Worm (Caenorhabditis elegans) whole organism, late embryonic: ENCODE measurements around the gene F08D12.15.

Source experiments
- C38D4.7 ChIP-seq: fragments of 200-800 bp; sonication (Bioruptor generic); optimal IDR thresholded peaks from 2 replicates; lab custom pipeline; 2018; ENCODE audit warnings: mild to moderate bottlenecking, missing genetic modification characterization, moderate library complexity, missing compliant biosample characterization
- F13H6.1 ChIP-seq: sonication (generic microtip); optimal IDR thresholded peaks from 2 replicates; lab custom pipeline; 2016; ENCODE audit warnings: missing genetic modification characterization, missing compliant biosample characterization
- K02D7.2 ChIP-seq: sonication (generic microtip); optimal IDR thresholded peaks from 2 replicates; lab custom pipeline; 2017; ENCODE audit warnings: mild to moderate bottlenecking, missing genetic modification characterization, missing compliant biosample characterization
- K09A11.1 ChIP-seq: sonication (generic microtip); optimal IDR thresholded peaks from 2 replicates; lab custom pipeline; 2017; ENCODE audit warnings: antibody characterized with exemption, mild to moderate bottlenecking, missing genetic modification characterization, missing compliant biosample characterization; ENCODE audit not compliant: insufficient read depth
- T23F11.4 ChIP-seq: fragments of 200-800 bp; sonication (Bioruptor generic); optimal IDR thresholded peaks from 2 replicates; lab custom pipeline; 2018; ENCODE audit warnings: mild to moderate bottlenecking, missing genetic modification characterization, missing compliant biosample characterization
- ama-1 ChIP-seq: fragments of 150-350 bp; optimal IDR thresholded peaks from 2 replicates; lab custom pipeline; 2014
- ceh-14 ChIP-seq: sonication (generic microtip); optimal IDR thresholded peaks from 2 replicates; lab custom pipeline; 2016; ENCODE audit warnings: missing genotype, missing genetic modification characterization, missing compliant biosample characterization
- ceh-2 ChIP-seq: sonication (generic microtip); optimal IDR thresholded peaks from 2 replicates; lab custom pipeline; 2016; ENCODE audit warnings: missing genotype, missing genetic modification characterization, missing compliant biosample characterization
- ceh-22 ChIP-seq: sonication (generic microtip); optimal IDR thresholded peaks from 2 replicates; lab custom pipeline; 2017; ENCODE audit warnings: missing biosample characterization, missing genetic modification characterization
- ceh-31 ChIP-seq: sonication (generic microtip); optimal IDR thresholded peaks from 2 replicates; lab custom pipeline; 2016; ENCODE audit warnings: missing genetic modification characterization, missing compliant biosample characterization
- ceh-45 ChIP-seq: fragments of 200-800 bp; sonication (Bioruptor generic); IDR thresholded peaks from 2 replicates; pipeline ENCODE4 v1.3.6; 2022; ENCODE audit warnings: missing genetic modification reagents, missing genetic modification characterization, missing compliant biosample characterization
- ceh-48 ChIP-seq: sonication (generic microtip); optimal IDR thresholded peaks from 2 replicates; lab custom pipeline; 2016; ENCODE audit warnings: missing genetic modification characterization, inconsistent platforms, missing compliant biosample characterization
- ceh-9 ChIP-seq: sonication (generic microtip); optimal IDR thresholded peaks from 2 replicates; lab custom pipeline; 2016; ENCODE audit warnings: mild to moderate bottlenecking, missing genetic modification characterization, inconsistent platforms, missing compliant biosample characterization
- che-1 ChIP-seq: sonication (generic microtip); optimal IDR thresholded peaks from 2 replicates; lab custom pipeline; 2016; ENCODE audit warnings: mild to moderate bottlenecking, missing genetic modification characterization, missing compliant biosample characterization
- dmd-4 ChIP-seq: sonication (generic microtip); optimal IDR thresholded peaks from 2 replicates; lab custom pipeline; 2016; ENCODE audit warnings: borderline replicate concordance, missing genetic modification characterization, missing compliant biosample characterization
- elt-4 ChIP-seq: sonication (generic microtip); optimal IDR thresholded peaks from 2 replicates; lab custom pipeline; 2016; ENCODE audit warnings: missing genetic modification characterization, missing compliant biosample characterization
- ets-4 ChIP-seq: sonication (generic microtip); optimal IDR thresholded peaks from 2 replicates; lab custom pipeline; 2016; ENCODE audit warnings: missing genetic modification characterization, missing compliant biosample characterization
- eyg-1 ChIP-seq: sonication (generic microtip); optimal IDR thresholded peaks from 2 replicates; lab custom pipeline; 2016; ENCODE audit warnings: missing genotype, missing genetic modification characterization, missing compliant biosample characterization
- fax-1 ChIP-seq: sonication (generic microtip); optimal IDR thresholded peaks from 2 replicates; lab custom pipeline; 2016; ENCODE audit warnings: missing genotype, missing genetic modification characterization, missing compliant biosample characterization
- fkh-6 ChIP-seq: sonication (generic microtip); optimal IDR thresholded peaks from 2 replicates; lab custom pipeline; 2016; ENCODE audit warnings: missing genetic modification characterization, missing compliant biosample characterization
- gmeb-2 ChIP-seq: sonication (generic microtip); optimal IDR thresholded peaks from 2 replicates; lab custom pipeline; 2016; ENCODE audit warnings: missing genetic modification characterization, inconsistent platforms, missing compliant biosample characterization
- hlh-13 ChIP-seq: fragments of 200-800 bp; sonication (Bioruptor generic); optimal IDR thresholded peaks from 2 replicates; lab custom pipeline; 2018; ENCODE audit warnings: mild to moderate bottlenecking, missing genetic modification characterization, missing compliant biosample characterization
- hlh-30 ChIP-seq: sonication (generic microtip); optimal IDR thresholded peaks from 2 replicates; lab custom pipeline; 2017; ENCODE audit warnings: antibody characterized with exemption, missing genetic modification characterization, missing compliant biosample characterization; ENCODE audit not compliant: insufficient read depth
- hlh-6 ChIP-seq: sonication (generic microtip); optimal IDR thresholded peaks from 2 replicates; lab custom pipeline; 2016; ENCODE audit warnings: missing genotype, missing genetic modification characterization, missing compliant biosample characterization
- mec-3 ChIP-seq: sonication (generic microtip); optimal IDR thresholded peaks from 2 replicates; lab custom pipeline; 2016; ENCODE audit warnings: borderline replicate concordance, missing genetic modification characterization, missing compliant biosample characterization
- nhr-11 ChIP-seq: fragments of 150-350 bp; optimal IDR thresholded peaks from 2 replicates; lab custom pipeline; 2014; ENCODE audit warnings: missing biosample characterization, missing genetic modification characterization
- nhr-232 ChIP-seq: sonication (generic microtip); optimal IDR thresholded peaks from 2 replicates; lab custom pipeline; 2016; ENCODE audit warnings: missing genetic modification characterization, missing compliant biosample characterization
- odd-2 ChIP-seq: sonication (generic microtip); optimal IDR thresholded peaks from 2 replicates; lab custom pipeline; 2017; ENCODE audit warnings: antibody characterized with exemption, mild to moderate bottlenecking, missing genetic modification characterization, missing compliant biosample characterization
- pag-3 ChIP-seq: sonication (generic microtip); optimal IDR thresholded peaks from 2 replicates; lab custom pipeline; 2016; ENCODE audit warnings: missing compliant biosample characterization, missing genetic modification characterization, borderline replicate concordance
- pat-9 ChIP-seq: fragments of 200-800 bp; sonication (Bioruptor generic); optimal IDR thresholded peaks from 2 replicates; lab custom pipeline; 2018; ENCODE audit warnings: mild to moderate bottlenecking, missing genetic modification characterization, moderate library complexity, missing compliant biosample characterization
- pha-4 ChIP-seq: fragments of 150-350 bp; optimal IDR thresholded peaks from 2 replicates; lab custom pipeline; 2018; ENCODE audit warnings: missing biosample characterization, missing genetic modification reagents, missing genetic modification characterization
- pqm-1 ChIP-seq: sonication (generic microtip); optimal IDR thresholded peaks from 2 replicates; lab custom pipeline; 2016; ENCODE audit warnings: missing genetic modification characterization, missing compliant biosample characterization
- ref-2 ChIP-seq: sonication (generic microtip); optimal IDR thresholded peaks from 2 replicates; lab custom pipeline; 2016; ENCODE audit warnings: missing genetic modification characterization, missing compliant biosample characterization
- sox-4 ChIP-seq: sonication (generic microtip); optimal IDR thresholded peaks from 2 replicates; lab custom pipeline; 2017; ENCODE audit warnings: mild to moderate bottlenecking, missing genetic modification characterization, inconsistent platforms, missing compliant biosample characterization
- tbx-2 ChIP-seq: sonication (generic microtip); optimal IDR thresholded peaks from 2 replicates; lab custom pipeline; 2016; ENCODE audit warnings: missing genetic modification characterization, missing compliant biosample characterization
- tbx-7 ChIP-seq: sonication (generic microtip); optimal IDR thresholded peaks from 2 replicates; lab custom pipeline; 2016; ENCODE audit warnings: missing genotype, missing genetic modification characterization, missing compliant biosample characterization
- unc-3 ChIP-seq, 2 experiments: fragments of 200-800 bp in 1 of 2; sonication (Bioruptor generic) in 1 of 2; sonication (generic microtip) in 1 of 2; conservative IDR thresholded peaks in 1 of 2; optimal IDR thresholded peaks in 1 of 2; 2 replicates each; pipeline versions ENCODE4 v1.3.6 to Lab custom; 2016 to 2022; ENCODE audit warnings: missing compliant biosample characterization in 2 of 2, missing genetic modification characterization in 2 of 2, missing genetic modification reagents in 1 of 2
- unc-42 ChIP-seq: sonication (generic microtip); optimal IDR thresholded peaks from 2 replicates; lab custom pipeline; 2016; ENCODE audit warnings: missing genotype, missing genetic modification characterization, missing compliant biosample characterization
- unc-55 ChIP-seq: sonication (generic microtip); optimal IDR thresholded peaks from 2 replicates; lab custom pipeline; 2017; ENCODE audit warnings: missing biosample characterization, missing genetic modification reagents, missing genetic modification characterization
- unc-86 ChIP-seq: sonication (generic microtip); optimal IDR thresholded peaks from 2 replicates; lab custom pipeline; 2016; ENCODE audit warnings: missing genetic modification characterization, missing compliant biosample characterization
- zip-5 ChIP-seq: sonication (generic microtip); optimal IDR thresholded peaks from 2 replicates; lab custom pipeline; 2016; ENCODE audit warnings: missing genetic modification characterization, missing compliant biosample characterization
- ztf-16 ChIP-seq: sonication (generic microtip); optimal IDR thresholded peaks from 2 replicates; lab custom pipeline; 2017; ENCODE audit warnings: missing genetic modification characterization, missing compliant biosample characterization

Gene F08D12.15

ce11 chrII:2736938-2737337 lies 29.5 kb upstream of the F08D12.15 start:
- TF ChIP-seq unc-86 (tag; lab: Kevin White, UChicago) (no peak), unc-55 (no peak), gmeb-2 (no peak), odd-2 (tag; lab: Kevin White, UChicago) (no peak), ceh-31 (tag; lab: Kevin White, UChicago) (no peak), ceh-2 (no peak), ceh-48 (tag; lab: Kevin White, UChicago) (no peak), ref-2 (tag; lab: Kevin White, UChicago) (peak; percentile 4), tbx-7 (no peak), nhr-11 (tag; lab: Kevin White, UChicago) (no peak), ceh-22 (tag; lab: Kevin White, UChicago) (no peak), che-1 (tag; lab: Kevin White, UChicago) (no peak), hlh-13 (GFP tag; lab: Kevin White, UChicago) (no peak), fkh-6 (tag; lab: Kevin White, UChicago) (no peak), ama-1 (lab: Kevin White, UChicago) (no peak), K02D7.2 (tag; lab: Kevin White, UChicago) (no peak), hlh-6 (tag; lab: Kevin White, UChicago) (peak; percentile 37), zip-5 (tag; lab: Kevin White, UChicago) (no peak), dmd-4 (peak; percentile 9), T23F11.4 (GFP tag; lab: Kevin White, UChicago) (no peak)

ce11 chrII:2739619-2740018 lies 26.8 kb upstream of the F08D12.15 start, which contains the start of gene T05A8.6:
TSS of gene T05A8.6 (minus strand) at chrII:2739719.
- TF ChIP-seq T23F11.4 (GFP tag; lab: Kevin White, UChicago) (no peak), nhr-232 (tag; lab: Kevin White, UChicago) (no peak), ceh-2 (no peak), pat-9 (tag; lab: Kevin White, UChicago) (no peak), ets-4 (tag; lab: Kevin White, UChicago) (no peak), fax-1 (tag; lab: Kevin White, UChicago) (no peak), K09A11.1 (no peak), ceh-22 (tag; lab: Kevin White, UChicago) (no peak), elt-4 (tag; lab: Kevin White, UChicago) (no peak), sox-4 (no peak), mec-3 (tag; lab: Kevin White, UChicago) (no peak), ceh-45 (GFP tag; lab: Robert Waterston, UW) (no peak), pag-3 (tag; lab: Kevin White, UChicago) (no peak)

- TF ChIP-seq ceh-14 (tag; lab: Kevin White, UChicago) (no peak), pqm-1 (no peak), eyg-1 (tag; lab: Kevin White, UChicago) (no peak), tbx-2 (tag; lab: Kevin White, UChicago) (no peak), dmd-4 (no peak), unc-3 (GFP tag; conservative IDR thresholded peaks at IDR 0.05; lab: Robert Waterston, UW) (no peak), unc-3 (tag; optimal IDR thresholded peaks at IDR 0.05; lab: Kevin White, UChicago) (no peak), K09A11.1 (no peak), C38D4.7 (no peak), odd-2 (tag; lab: Kevin White, UChicago) (no peak)
These were observed 25.0 kb upstream of the F08D12.15 start for ce11 chrII:2741405-2741804.

ce11 chrII:2742251-2742650 lies 24.2 kb upstream of the F08D12.15 start, which contains the start of gene T05A8.7:
TSS of gene T05A8.7 (minus strand) at chrII:2742351.
- no peak for TF ChIP-seq ztf-16 (tag; lab: Kevin White, UChicago)
- TF ChIP-seq dmd-4, result no peak
- TF ChIP-seq pha-4 (tag; lab: Kevin White, UChicago), result no peak
- TF ChIP-seq hlh-30 (tag; lab: Kevin White, UChicago), result no peak
- no peak for TF ChIP-seq ceh-48 (tag; lab: Kevin White, UChicago)
- TF ChIP-seq F13H6.1 (tag; lab: Kevin White, UChicago), result no peak
- TF ChIP-seq ceh-14 (tag; lab: Kevin White, UChicago), result no peak
- TF ChIP-seq tbx-2 (tag; lab: Kevin White, UChicago), result no peak
- TF ChIP-seq K02D7.2 (tag; lab: Kevin White, UChicago), result no peak
- no peak for TF ChIP-seq ceh-9 (tag; lab: Kevin White, UChicago)
- TF ChIP-seq unc-42 (tag; lab: Kevin White, UChicago), result no peak
- TF ChIP-seq ceh-31 (tag; lab: Kevin White, UChicago), result no peak
- no peak for TF ChIP-seq unc-55
